Worm (Caenorhabditis elegans) whole organism, L4/young adult: ENCODE measurements around the gene srbc-63.

ENCODE experiments used
- W03F9.2 ChIP-seq: fragments of 150-350 bp; optimal IDR thresholded peaks from 2 replicates; lab custom pipeline; 2014; ENCODE audit warnings: missing biosample characterization, missing genetic modification characterization
- dao-5 ChIP-seq: sonication (generic microtip); optimal IDR thresholded peaks from 2 replicates; lab custom pipeline; 2016; ENCODE audit warnings: missing genotype, missing genetic modification characterization, moderate library complexity, missing compliant biosample characterization
- him-1 ChIP-seq: sonication (generic microtip); optimal IDR thresholded peaks from 2 replicates; lab custom pipeline; 2016; ENCODE audit warnings: missing genotype, missing genetic modification reagents, missing genetic modification characterization, missing compliant biosample characterization

Gene srbc-63

ce11 chrV:15412625-15413024 is at the start of gene srbc-63:
Gene srbc-63, minus strand, starts transcription at chrV:15412725.
- TF ChIP-seq him-1 (tag; lab: Kevin White, UChicago) (no peak), dao-5 (tag; lab: Kevin White, UChicago) (no peak), W03F9.2 (tag; lab: Kevin White, UChicago) (no peak)

- no peak for TF ChIP-seq him-1 (tag; lab: Kevin White, UChicago)
- TF ChIP-seq W03F9.2 (tag; lab: Kevin White, UChicago), result no peak
- no peak for TF ChIP-seq dao-5 (tag; lab: Kevin White, UChicago)
These were observed 46.6 kb upstream of the srbc-63 start, which contains the start of gene str-71 for ce11 chrV:15459088-15459487. Gene str-71, minus strand, starts transcription at chrV:15459188.

- TF ChIP-seq dao-5 (tag; lab: Kevin White, UChicago) (no peak), him-1 (tag; lab: Kevin White, UChicago) (no peak), W03F9.2 (tag; lab: Kevin White, UChicago) (no peak)
These were observed 41.8 kb upstream of the srbc-63 start for ce11 chrV:15454322-15454721.

ce11 chrV:15451421-15451820 is 38.9 kb upstream of the srbc-63 start, which contains the start of gene srw-33:
Gene srw-33, minus strand, starts transcription at chrV:15451521.
- TF ChIP-seq W03F9.2 (tag; lab: Kevin White, UChicago) (no peak), dao-5 (tag; lab: Kevin White, UChicago) (no peak), him-1 (tag; lab: Kevin White, UChicago) (no peak)

ce11 chrV:15448865-15449264 is 36.3 kb upstream of the srbc-63 start, which contains the start of gene T26H5.14:
Gene T26H5.14, plus strand, starts transcription at chrV:15449165.
- TF ChIP-seq him-1 (tag; lab: Kevin White, UChicago) (no peak), W03F9.2 (tag; lab: Kevin White, UChicago) (no peak), dao-5 (tag; lab: Kevin White, UChicago) (no peak)

ce11 chrV:15448408-15448807 is 35.9 kb upstream of the srbc-63 start, which contains the start of gene T26H5.4:
Gene T26H5.4, minus strand, starts transcription at chrV:15448701.
- TF ChIP-seq W03F9.2 (tag; lab: Kevin White, UChicago) (no peak), dao-5 (tag; lab: Kevin White, UChicago) (no peak), him-1 (tag; lab: Kevin White, UChicago) (no peak)

- TF ChIP-seq dao-5 (tag; lab: Kevin White, UChicago), result no peak
- no peak for TF ChIP-seq him-1 (tag; lab: Kevin White, UChicago)
- TF ChIP-seq W03F9.2 (tag; lab: Kevin White, UChicago), result no peak
These were observed 32.9 kb upstream of the srbc-63 start, which contains the start of gene srh-239 for ce11 chrV:15445437-15445836. Gene srh-239, plus strand, starts transcription at chrV:15445737.

ce11 chrV:15444615-15445014 is 32.1 kb upstream of the srbc-63 start, which contains the start of gene T26H5.9:
Gene T26H5.9, plus strand, starts transcription at chrV:15444916.
- no peak for TF ChIP-seq him-1 (tag; lab: Kevin White, UChicago)
- TF ChIP-seq dao-5 (tag; lab: Kevin White, UChicago), result no peak
- no peak for TF ChIP-seq W03F9.2 (tag; lab: Kevin White, UChicago)

ce11 chrV:15444188-15444587 is 31.7 kb upstream of the srbc-63 start, which contains the start of gene T26H5.11:
Gene T26H5.11, minus strand, starts transcription at chrV:15444288.
- TF ChIP-seq W03F9.2 (tag; lab: Kevin White, UChicago) (no peak), dao-5 (tag; lab: Kevin White, UChicago) (no peak), him-1 (tag; lab: Kevin White, UChicago) (no peak)

ce11 chrV:15443708-15444107 is 31.2 kb upstream of the srbc-63 start, which contains the start of gene T26H5.10:
Gene T26H5.10, minus strand, starts transcription at chrV:15443808.
- no peak for TF ChIP-seq dao-5 (tag; lab: Kevin White, UChicago)
- TF ChIP-seq W03F9.2 (tag; lab: Kevin White, UChicago), result no peak

ce11 chrV:15442384-15442783 is 29.9 kb upstream of the srbc-63 start:
- TF ChIP-seq W03F9.2 (tag; lab: Kevin White, UChicago) (no peak), dao-5 (tag; lab: Kevin White, UChicago) (no peak), him-1 (tag; lab: Kevin White, UChicago) (no peak)

- TF ChIP-seq him-1 (tag; lab: Kevin White, UChicago), result no peak
- TF ChIP-seq W03F9.2 (tag; lab: Kevin White, UChicago), result no peak
- TF ChIP-seq dao-5 (tag; lab: Kevin White, UChicago), result no peak
These were observed 23.6 kb upstream of the srbc-63 start for ce11 chrV:15436133-15436532.

- TF ChIP-seq him-1 (tag; lab: Kevin White, UChicago) (no peak), dao-5 (tag; lab: Kevin White, UChicago) (no peak)
These were observed 22.1 kb upstream of the srbc-63 start for ce11 chrV:15434647-15435046.

- no peak for TF ChIP-seq him-1 (tag; lab: Kevin White, UChicago)
- TF ChIP-seq W03F9.2 (tag; lab: Kevin White, UChicago), result peak; percentile 34
These were observed 19.9 kb upstream of the srbc-63 start, which contains the start of gene T26H5.8 for ce11 chrV:15432457-15432856. Gene T26H5.8, minus strand, starts transcription at chrV:15432726.
